Fruit fly (Drosophila melanogaster) whole organism: ENCODE results near the gene bol.

Experiments used
- CG8478 ChIP-seq: fragments of >200 bp; optimal IDR thresholded peaks from 2 replicates; lab custom pipeline; 2018; ENCODE audit warnings: inconsistent platforms
- EcR ChIP-seq, 2 experiments: fragments of >200 bp; optimal IDR thresholded peaks; 2 replicates each; lab custom pipeline; 2017; ENCODE audit warnings: missing biosample characterization in 2 of 2, missing genetic modification characterization in 2 of 2, missing genetic modification reagents in 2 of 2
- pan ChIP-seq: fragments of >200 bp; optimal IDR thresholded peaks from 2 replicates; lab custom pipeline; 2017
- usp ChIP-seq: fragments of >200 bp; optimal IDR thresholded peaks from 2 replicates; lab custom pipeline; 2017; ENCODE audit warnings: missing biosample characterization, missing genetic modification characterization, mixed read lengths

dm6 chr3L:9066509-9067021 is 67.6 kb downstream of the bol start:
- TF ChIP-seq CG8478, result no peak
- TF ChIP-seq usp, result no peak
- TF ChIP-seq EcR (GFP tag; optimal IDR thresholded peaks at IDR 0.05; lab: Kevin White, UChicago), result no peak
- TF ChIP-seq pan, result no peak
